Worm (Caenorhabditis elegans) whole organism, late embryonic: Measurements from ENCODE around the gene idpc-1.
"Not testable (repeated sequence)": the region's sequence is repeated elsewhere in the genome, so short reads cannot be mapped to it uniquely, and the experiment has no call there.

Experiments used
- C08G9.2 ChIP-seq: sonication (generic microtip); optimal IDR thresholded peaks from 2 replicates; lab custom pipeline; 2016; ENCODE audit warnings: mild to moderate bottlenecking, missing genetic modification characterization, moderate library complexity, missing compliant biosample characterization
- C38D4.7 ChIP-seq: fragments of 200-800 bp; sonication (Bioruptor generic); optimal IDR thresholded peaks from 2 replicates; lab custom pipeline; 2018; ENCODE audit warnings: mild to moderate bottlenecking, missing genetic modification characterization, moderate library complexity, missing compliant biosample characterization
- T23F11.4 ChIP-seq: fragments of 200-800 bp; sonication (Bioruptor generic); optimal IDR thresholded peaks from 2 replicates; lab custom pipeline; 2018; ENCODE audit warnings: mild to moderate bottlenecking, missing genetic modification characterization, missing compliant biosample characterization
- ahr-1 ChIP-seq: sonication (generic microtip); optimal IDR thresholded peaks from 2 replicates; lab custom pipeline; 2016; ENCODE audit warnings: missing genetic modification characterization, missing compliant biosample characterization
- ceh-18 ChIP-seq: sonication (generic microtip); optimal IDR thresholded peaks from 2 replicates; lab custom pipeline; 2016; ENCODE audit warnings: missing genetic modification characterization, missing compliant biosample characterization
- ceh-22 ChIP-seq: sonication (generic microtip); optimal IDR thresholded peaks from 2 replicates; lab custom pipeline; 2017; ENCODE audit warnings: missing biosample characterization, missing genetic modification characterization
- ceh-9 ChIP-seq: sonication (generic microtip); optimal IDR thresholded peaks from 2 replicates; lab custom pipeline; 2016; ENCODE audit warnings: mild to moderate bottlenecking, missing genetic modification characterization, inconsistent platforms, missing compliant biosample characterization
- elt-4 ChIP-seq: sonication (generic microtip); optimal IDR thresholded peaks from 2 replicates; lab custom pipeline; 2016; ENCODE audit warnings: missing genetic modification characterization, missing compliant biosample characterization
- hlh-15 ChIP-seq: sonication (generic microtip); optimal IDR thresholded peaks from 2 replicates; lab custom pipeline; 2016; ENCODE audit warnings: missing genetic modification characterization, missing compliant biosample characterization
- lin-11 ChIP-seq: fragments of 200-800 bp; sonication (Bioruptor generic); optimal IDR thresholded peaks from 2 replicates; lab custom pipeline; 2018; ENCODE audit warnings: mild to moderate bottlenecking, missing genetic modification characterization, missing compliant biosample characterization
- pag-3 ChIP-seq: sonication (generic microtip); optimal IDR thresholded peaks from 2 replicates; lab custom pipeline; 2016; ENCODE audit warnings: missing compliant biosample characterization, missing genetic modification characterization, borderline replicate concordance
- pha-4 ChIP-seq: fragments of 150-350 bp; optimal IDR thresholded peaks from 2 replicates; lab custom pipeline; 2018; ENCODE audit warnings: missing biosample characterization, missing genetic modification reagents, missing genetic modification characterization
- pqm-1 ChIP-seq: sonication (generic microtip); optimal IDR thresholded peaks from 2 replicates; lab custom pipeline; 2016; ENCODE audit warnings: missing genetic modification characterization, missing compliant biosample characterization
- sox-4 ChIP-seq: sonication (generic microtip); optimal IDR thresholded peaks from 2 replicates; lab custom pipeline; 2017; ENCODE audit warnings: mild to moderate bottlenecking, missing genetic modification characterization, inconsistent platforms, missing compliant biosample characterization

- TF ChIP-seq sox-4 (tag; lab: Kevin White, UChicago); ceh-22 (tag; lab: Kevin White, UChicago); ahr-1 (tag; lab: Kevin White, UChicago); pqm-1 (tag; lab: Kevin White, UChicago); ceh-18 (tag; lab: Kevin White, UChicago); lin-11 (tag; lab: Kevin White, UChicago); C08G9.2 (tag; lab: Kevin White, UChicago); elt-4 (tag; lab: Kevin White, UChicago); pha-4 (tag; lab: Kevin White, UChicago); hlh-15 (tag; lab: Kevin White, UChicago); T23F11.4 (GFP tag; lab: Kevin White, UChicago); C38D4.7; pag-3 (tag; lab: Kevin White, UChicago); ceh-9 (tag; lab: Kevin White, UChicago): not testable (repeated sequence)
These were observed 7.9 kb downstream of the idpc-1 start for ce11 chrIII:11434864-11435263.
